Worm (Caenorhabditis elegans) whole organism, young adult: ENCODE results near the gene col-171.

ENCODE experiments used
- B0261.1 ChIP-seq: sonication (generic microtip); optimal IDR thresholded peaks from 2 replicates; lab custom pipeline; 2016; ENCODE audit warnings: mild to moderate bottlenecking, missing genetic modification characterization, moderate library complexity, missing compliant biosample characterization
- K12H6.12 ChIP-seq: fragments of 200-800 bp; sonication (Bioruptor generic); optimal IDR thresholded peaks from 2 replicates; lab custom pipeline; 2018; ENCODE audit warnings: mild to moderate bottlenecking, missing genetic modification characterization, missing compliant biosample characterization
- ama-1 ChIP-seq, 3 experiments: fragments of 150-350 bp in 1 of 3; sonication (generic microtip) in 2 of 3; optimal IDR thresholded peaks; 2 replicates each; lab custom pipeline; 2014 to 2018; ENCODE audit warnings: missing biosample characterization in 2 of 3, missing genetic modification characterization in 2 of 3, missing genetic modification reagents in 2 of 3
- pha-4 ChIP-seq: fragments of 150-350 bp; sonication (generic microtip); optimal IDR thresholded peaks from 2 replicates; lab custom pipeline; 2014; ENCODE audit warnings: missing biosample characterization, missing genetic modification reagents, missing genetic modification characterization
- repo-1 ChIP-seq: sonication (generic microtip); optimal IDR thresholded peaks from 2 replicates; lab custom pipeline; 2017; ENCODE audit warnings: mild to moderate bottlenecking, missing genetic modification characterization, missing compliant biosample characterization
- snpc-3.4 ChIP-seq: sonication (generic microtip); optimal IDR thresholded peaks from 2 replicates; lab custom pipeline; 2017; ENCODE audit warnings: missing genetic modification characterization, mild to moderate bottlenecking, missing compliant biosample characterization, antibody characterized with exemption, moderate library complexity, missing genotype, missing genetic modification reagents

- TF ChIP-seq repo-1 (no peak), ama-1 (optimal IDR thresholded peaks at IDR 0.05; lab: Kevin White, UChicago) (no peak), ama-1 (GFP tag; optimal IDR thresholded peaks at IDR 0.05; lab: Kevin White, UChicago) (no peak), B0261.1 (no peak), snpc-3.4 (tag; lab: Kevin White, UChicago) (no peak), K12H6.12 (tag; lab: Kevin White, UChicago) (no peak), pha-4 (tag; lab: Kevin White, UChicago) (no peak)
Observed at ce11 chrX:6384537-6384936, 50.4 kb downstream of the col-171 start.
